Worm (Caenorhabditis elegans): ENCODE results near the gene srd-43.

The srd-43 gene

DNA sequence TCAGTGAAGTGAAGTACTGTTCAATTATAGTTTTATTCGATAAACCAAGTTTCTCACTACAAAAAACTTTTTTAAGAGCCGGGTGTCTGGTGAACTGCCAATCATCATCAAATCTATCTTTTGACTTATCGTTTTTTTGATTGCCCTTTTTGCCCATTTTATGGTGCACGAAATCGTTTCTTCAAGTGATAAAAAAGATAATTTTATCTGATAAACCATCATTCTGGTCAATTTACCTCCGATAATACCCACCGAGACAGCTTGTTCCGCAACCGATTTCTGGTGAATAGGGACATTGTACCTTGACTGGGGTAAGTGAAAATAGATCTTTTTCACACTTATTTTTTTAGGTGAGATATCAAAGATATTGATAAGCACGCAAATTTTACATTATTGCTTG lies 48.1 kb downstream of the srd-43 start, which contains the start of gene K08H2.10 (continued):
- no peak for TF ChIP-seq F10B5.3 (tag; optimal IDR thresholded peaks at IDR 0.05)
